Fruit fly (Drosophila melanogaster): ENCODE data around the gene CG4098.

CG4098 gene

DNA sequence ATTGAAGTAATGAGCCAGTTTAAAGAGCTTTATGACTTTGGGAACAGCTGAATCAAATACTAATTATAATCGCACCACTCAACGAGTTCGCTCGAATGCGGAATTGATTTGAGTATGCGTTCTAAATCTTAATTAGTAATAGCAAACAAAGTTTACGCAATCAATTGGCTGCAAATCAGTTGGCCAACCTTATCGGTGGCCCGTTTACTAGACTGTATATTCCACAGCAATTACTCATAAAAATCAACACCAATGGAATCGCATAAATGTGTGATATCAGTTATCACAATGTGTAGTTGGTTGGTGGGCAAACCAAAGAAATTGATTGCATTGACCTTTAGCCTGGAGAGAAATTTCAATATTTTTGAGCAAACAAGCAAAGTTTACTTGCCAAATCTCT is 43.4 kb upstream of the CG4098 start (continued):
- TF ChIP-seq CG14860 (GFP tag; IDR thresholded peaks at IDR 0.05; ENCODE audit: partially characterized antibody) (no peak), grau (tag; optimal IDR thresholded peaks at IDR 0.05) (no peak), CG6791 (GFP tag; IDR thresholded peaks at IDR 0.05; ENCODE audit: partially characterized antibody) (no peak), Ets65A (GFP tag) (no peak), danr (GFP tag; IDR thresholded peaks at IDR 0.05) (no peak), sd (tag; optimal IDR thresholded peaks at IDR 0.05) (peak; percentile 71), CG15479 (GFP tag; optimal IDR thresholded peaks at IDR 0.05) (no peak), tx (GFP tag; optimal IDR thresholded peaks at IDR 0.05) (no peak), Antp (GFP tag; optimal IDR thresholded peaks at IDR 0.05) (no peak), CG30020 (tag; optimal IDR thresholded peaks at IDR 0.05) (no peak), CG6683 (GFP tag; optimal IDR thresholded peaks at IDR 0.05) (no peak), Fer1 (GFP tag; optimal IDR thresholded peaks at IDR 0.05) (peak; percentile 3), CG11093 (GFP tag; IDR thresholded peaks at IDR 0.05) (no peak), CG11723 (GFP tag; optimal IDR thresholded peaks at IDR 0.05) (no peak), sens-2 (GFP tag; IDR thresholded peaks at IDR 0.05) (peak; percentile 40; the same call in 1 of the 2 replicates), kah (GFP tag; optimal IDR thresholded peaks at IDR 0.05) (no peak), CG43689 (GFP tag; IDR thresholded peaks at IDR 0.05) (no peak), Elba2 (GFP tag; optimal IDR thresholded peaks at IDR 0.05) (no peak), Med (GFP tag) (peak; percentile 62), mirr (GFP tag; optimal IDR thresholded peaks at IDR 0.05) (peak; percentile 89), Sry-δ (GFP tag; optimal IDR thresholded peaks at IDR 0.05) (no peak), CG34376 (GFP tag; optimal IDR thresholded peaks at IDR 0.05) (peak; percentile 76), Hand (GFP tag; optimal IDR thresholded peaks at IDR 0.05) (no peak), lab (GFP tag; optimal IDR thresholded peaks at IDR 0.05) (peak; percentile 21), CG5953 (GFP tag; IDR thresholded peaks at IDR 0.05) (no peak), cad (GFP tag; optimal IDR thresholded peaks at IDR 0.05) (no peak), Rfx (GFP tag; IDR thresholded peaks at IDR 0.05) (no peak), CG11696 (GFP tag; IDR thresholded peaks at IDR 0.05) (no peak), BEAF-32 (GFP tag; optimal IDR thresholded peaks at IDR 0.05) (no peak), CG9797 (GFP tag; optimal IDR thresholded peaks at IDR 0.05) (no peak), Rx (GFP tag; IDR thresholded peaks at IDR 0.05) (no peak), so (GFP tag; IDR thresholded peaks at IDR 0.05) (no peak), exex (tag; optimal IDR thresholded peaks at IDR 0.05) (peak; percentile 99), phol (tag; optimal IDR thresholded peaks at IDR 0.05) (no peak), Dek (tag; optimal IDR thresholded peaks at IDR 0.05) (no peak), CG6689 (GFP tag; IDR thresholded peaks at IDR 0.05) (no peak), psq (GFP tag; optimal IDR thresholded peaks at IDR 0.05) (no peak), Bdp1 (GFP tag; optimal IDR thresholded peaks at IDR 0.05) (no peak), CG8924 (tag; optimal IDR thresholded peaks at IDR 0.05) (no peak), CG30403 (GFP tag; optimal IDR thresholded peaks at IDR 0.05) (no peak), vnd (GFP tag; IDR thresholded peaks at IDR 0.05; ENCODE audit: partially characterized antibody) (no peak), CG30431 (GFP tag; optimal IDR thresholded peaks at IDR 0.05) (no peak), CG2116 (GFP tag; optimal IDR thresholded peaks at IDR 0.05) (no peak), H15 (GFP tag; IDR thresholded peaks at IDR 0.05) (no peak), CG2199 (GFP tag; IDR thresholded peaks at IDR 0.05) (no peak), CG4820 (GFP tag; optimal IDR thresholded peaks at IDR 0.05) (no peak), pum (GFP tag; optimal IDR thresholded peaks at IDR 0.05) (no peak), YL-1 (GFP tag; optimal IDR thresholded peaks at IDR 0.05) (no peak), Pdp1 (GFP tag; optimal IDR thresholded peaks at IDR 0.05) (peak in 1 of 2 experiments; percentile 84), esg (GFP tag; conservative IDR thresholded peaks at IDR 0.05) (no peak), CG1603 (tag; optimal IDR thresholded peaks at IDR 0.05) (no peak), CG3995 (GFP tag; optimal IDR thresholded peaks at IDR 0.05) (no peak)
